Worm (Caenorhabditis elegans) whole organism, L3 larva: ENCODE data around the gene W09H1.1.

Experiments used
- R02D3.7 ChIP-seq: fragments of 150-350 bp; optimal IDR thresholded peaks from 2 replicates; lab custom pipeline; 2014; ENCODE audit warnings: missing biosample characterization, missing genetic modification characterization
- ZK546.5 ChIP-seq: sonication (generic microtip); optimal IDR thresholded peaks from 2 replicates; lab custom pipeline; 2017; ENCODE audit warnings: missing biosample characterization, missing genetic modification characterization
- aly-2 ChIP-seq: fragments of 150-350 bp; optimal IDR thresholded peaks from 2 replicates; lab custom pipeline; 2014; ENCODE audit warnings: missing biosample characterization, missing genetic modification characterization
- ama-1 ChIP-seq: fragments of 150-350 bp; optimal IDR thresholded peaks from 2 replicates; lab custom pipeline; 2018
- ceh-28 ChIP-seq: fragments of 150-350 bp; optimal IDR thresholded peaks from 2 replicates; lab custom pipeline; 2014; ENCODE audit warnings: missing biosample characterization, missing genetic modification reagents, missing genetic modification characterization
- ceh-82 ChIP-seq: fragments of 150-350 bp; optimal IDR thresholded peaks from 2 replicates; lab custom pipeline; 2014; ENCODE audit warnings: missing biosample characterization, missing genetic modification characterization
- ceh-9 ChIP-seq: sonication (generic microtip); optimal IDR thresholded peaks from 2 replicates; lab custom pipeline; 2018; ENCODE audit warnings: missing biosample characterization, missing genetic modification characterization
- egl-27 ChIP-seq: sonication (generic microtip); optimal IDR thresholded peaks from 4 replicates; lab custom pipeline; 2017; ENCODE audit warnings: missing biosample characterization, missing genetic modification reagents, missing genetic modification characterization
- egl-5 ChIP-seq: fragments of 150-350 bp; optimal IDR thresholded peaks from 2 replicates; lab custom pipeline; 2017; ENCODE audit warnings: missing biosample characterization, missing genetic modification reagents, missing genetic modification characterization, inconsistent platforms
- elt-1 ChIP-seq: fragments of 150-350 bp; optimal IDR thresholded peaks from 2 replicates; lab custom pipeline; 2014; ENCODE audit warnings: missing biosample characterization, missing genetic modification characterization
- elt-2 ChIP-seq: sonication (generic microtip); optimal IDR thresholded peaks from 2 replicates; lab custom pipeline; 2016; ENCODE audit warnings: missing genetic modification reagents, mild to moderate bottlenecking, missing genetic modification characterization, missing compliant biosample characterization
- elt-3 ChIP-seq, 3 experiments: fragments of 150-350 bp in 1 of 3; sonication (generic microtip) in 2 of 3; optimal IDR thresholded peaks; 2 replicates in 2 of 3; 4 replicates in 1 of 3; lab custom pipeline; 2014 to 2017; ENCODE audit warnings: missing biosample characterization in 3 of 3, missing genetic modification characterization in 3 of 3
- fkh-10 ChIP-seq: sonication (generic microtip); optimal IDR thresholded peaks from 2 replicates; lab custom pipeline; 2017; ENCODE audit warnings: missing biosample characterization, missing genetic modification reagents, missing genetic modification characterization
- hmg-11 ChIP-seq: sonication (generic microtip); optimal IDR thresholded peaks from 2 replicates; lab custom pipeline; 2016; ENCODE audit warnings: missing genetic modification characterization, missing compliant biosample characterization
- jun-1 ChIP-seq: fragments of 150-350 bp; optimal IDR thresholded peaks from 2 replicates; lab custom pipeline; 2014; ENCODE audit warnings: missing biosample characterization, missing genetic modification reagents, missing genetic modification characterization
- lin-15B ChIP-seq: fragments of 150-350 bp; optimal IDR thresholded peaks from 2 replicates; lab custom pipeline; 2014; ENCODE audit warnings: missing biosample characterization, missing genetic modification characterization
- lin-39 ChIP-seq: fragments of 150-350 bp; optimal IDR thresholded peaks from 2 replicates; lab custom pipeline; 2018; ENCODE audit warnings: missing biosample characterization, missing genetic modification reagents, missing genetic modification characterization
- mdl-1 ChIP-seq: fragments of 150-350 bp; optimal IDR thresholded peaks from 2 replicates; lab custom pipeline; 2014; ENCODE audit warnings: missing biosample characterization, missing genetic modification characterization
- nfya-1 ChIP-seq: sonication (generic microtip); optimal IDR thresholded peaks from 2 replicates; lab custom pipeline; 2017; ENCODE audit warnings: missing genetic modification characterization, mild to moderate bottlenecking, missing compliant biosample characterization, antibody characterized with exemption, moderate library complexity; ENCODE audit not compliant: insufficient read depth
- nhr-12 ChIP-seq: fragments of 150-350 bp; optimal IDR thresholded peaks from 2 replicates; lab custom pipeline; 2014; ENCODE audit warnings: missing biosample characterization, missing genetic modification characterization
- nhr-23 ChIP-seq: fragments of 150-350 bp; optimal IDR thresholded peaks from 2 replicates; lab custom pipeline; 2014; ENCODE audit warnings: missing biosample characterization, missing genetic modification reagents, missing genetic modification characterization
- nhr-25 ChIP-seq: sonication (generic microtip); optimal IDR thresholded peaks from 2 replicates; lab custom pipeline; 2017; ENCODE audit warnings: missing biosample characterization, missing genetic modification characterization
- nhr-28 ChIP-seq: fragments of 150-350 bp; optimal IDR thresholded peaks from 2 replicates; lab custom pipeline; 2014; ENCODE audit warnings: missing biosample characterization, missing genetic modification characterization
- nhr-43 ChIP-seq: sonication (generic microtip); optimal IDR thresholded peaks from 2 replicates; lab custom pipeline; 2016; ENCODE audit warnings: mild to moderate bottlenecking, missing genetic modification characterization, missing compliant biosample characterization; ENCODE audit not compliant: poor library complexity, severe bottlenecking
- nhr-67 ChIP-seq: fragments of 150-350 bp; optimal IDR thresholded peaks from 2 replicates; lab custom pipeline; 2014; ENCODE audit warnings: missing biosample characterization, missing genetic modification characterization
- nhr-76 ChIP-seq: fragments of 150-350 bp; sonication (generic microtip); optimal IDR thresholded peaks from 5 replicates; lab custom pipeline; 2014; ENCODE audit warnings: missing biosample characterization, missing genetic modification characterization
- nhr-77 ChIP-seq: fragments of 150-350 bp; optimal IDR thresholded peaks from 2 replicates; lab custom pipeline; 2014; ENCODE audit warnings: missing biosample characterization, missing genetic modification characterization
- pha-4 ChIP-seq: fragments of 150-350 bp; optimal IDR thresholded peaks from 2 replicates; lab custom pipeline; 2014; ENCODE audit warnings: missing biosample characterization, missing genetic modification reagents, missing genetic modification characterization
- pqm-1 ChIP-seq: fragments of 150-350 bp; optimal IDR thresholded peaks from 2 replicates; lab custom pipeline; 2017; ENCODE audit warnings: missing biosample characterization, missing genetic modification characterization, inconsistent platforms
- sea-2 ChIP-seq: fragments of 150-350 bp; sonication (generic microtip); optimal IDR thresholded peaks from 4 replicates; lab custom pipeline; 2014; ENCODE audit warnings: missing biosample characterization, missing genetic modification reagents, missing genetic modification characterization
- skn-1 ChIP-seq: fragments of 150-350 bp; optimal IDR thresholded peaks from 2 replicates; lab custom pipeline; 2014; ENCODE audit warnings: missing biosample characterization, missing genetic modification characterization
- snpc-4 ChIP-seq: fragments of 150-350 bp; optimal IDR thresholded peaks from 2 replicates; lab custom pipeline; 2014; ENCODE audit warnings: missing biosample characterization, missing genetic modification characterization
- tbx-2 ChIP-seq: sonication (generic microtip); optimal IDR thresholded peaks from 2 replicates; lab custom pipeline; 2016; ENCODE audit warnings: mild to moderate bottlenecking, missing genetic modification characterization, missing compliant biosample characterization
- unc-39 ChIP-seq: sonication (generic microtip); optimal IDR thresholded peaks from 4 replicates; lab custom pipeline; 2017; ENCODE audit warnings: missing biosample characterization, missing genetic modification characterization
- unc-62 ChIP-seq: fragments of 150-350 bp; sonication (generic microtip); optimal IDR thresholded peaks from 4 replicates; lab custom pipeline; 2014; ENCODE audit warnings: missing biosample characterization, missing genetic modification reagents, missing genetic modification characterization
- ztf-11 ChIP-seq: fragments of 150-350 bp; optimal IDR thresholded peaks from 2 replicates; lab custom pipeline; 2014; ENCODE audit warnings: missing biosample characterization, missing genetic modification characterization
- ztf-4 ChIP-seq: fragments of 150-350 bp; optimal IDR thresholded peaks from 2 replicates; lab custom pipeline; 2014; ENCODE audit warnings: missing biosample characterization, missing genetic modification characterization

Gene W09H1.1

ce11 chrII:13195163-13195562 is 13.8 kb upstream of the W09H1.1 start, which contains the start of gene lec-1 (continued):
- no peak for TF ChIP-seq nhr-43 (tag; lab: Kevin White, UChicago)
- no peak for TF ChIP-seq egl-27 (tag; lab: Kevin White, UChicago)
- peak; percentile 6 for TF ChIP-seq snpc-4 (tag; lab: Kevin White, UChicago)
- TF ChIP-seq ztf-4 (tag; lab: Kevin White, UChicago): no peak
- TF ChIP-seq lin-15B (tag; lab: Kevin White, UChicago): peak; percentile 12
- TF ChIP-seq jun-1 (tag; lab: Kevin White, UChicago): no peak
- no peak for TF ChIP-seq nhr-77 (tag; lab: Kevin White, UChicago)
- no peak for TF ChIP-seq ztf-11 (tag; lab: Kevin White, UChicago)
- TF ChIP-seq unc-39: no peak
- no peak for TF ChIP-seq ZK546.5 (tag; lab: Kevin White, UChicago)
- TF ChIP-seq ceh-82 (tag; lab: Kevin White, UChicago): no peak
- no peak for TF ChIP-seq R02D3.7 (tag; lab: Kevin White, UChicago)
- TF ChIP-seq tbx-2 (tag; lab: Kevin White, UChicago): no peak
- TF ChIP-seq sea-2: no peak
- TF ChIP-seq pqm-1 (tag; lab: Kevin White, UChicago): peak; percentile 67
- TF ChIP-seq fkh-10 (GFP tag; lab: Kevin White, UChicago): peak; percentile 35
- TF ChIP-seq aly-2: no peak
- peak; percentile 74 for TF ChIP-seq nfya-1 (tag; lab: Kevin White, UChicago)
- TF ChIP-seq nhr-67 (tag; lab: Kevin White, UChicago): no peak
- TF ChIP-seq, all 47 proteins: peak for 13

- TF ChIP-seq pha-4 (tag; lab: Kevin White, UChicago) (no peak), ztf-11 (tag; lab: Kevin White, UChicago) (no peak), nhr-76 (tag; lab: Kevin White, UChicago) (no peak), ZK546.5 (tag; lab: Kevin White, UChicago) (no peak), nhr-28 (tag; lab: Kevin White, UChicago) (no peak), sea-2 (no peak)
Observed at ce11 chrII:13193563-13194103, 12.3 kb upstream of the W09H1.1 start.

ce11 chrII:13190412-13190811 is 9.0 kb upstream of the W09H1.1 start:
- TF ChIP-seq ceh-28 (tag; lab: Kevin White, UChicago) (no peak), pqm-1 (tag; lab: Kevin White, UChicago) (peak; percentile 58), nhr-25 (no peak), ceh-9 (tag; lab: Kevin White, UChicago) (no peak), snpc-4 (tag; lab: Kevin White, UChicago) (no peak), nfya-1 (tag; lab: Kevin White, UChicago) (no peak), pha-4 (tag; lab: Kevin White, UChicago) (peak; percentile 37), elt-2 (peak; percentile 70)

DNA sequence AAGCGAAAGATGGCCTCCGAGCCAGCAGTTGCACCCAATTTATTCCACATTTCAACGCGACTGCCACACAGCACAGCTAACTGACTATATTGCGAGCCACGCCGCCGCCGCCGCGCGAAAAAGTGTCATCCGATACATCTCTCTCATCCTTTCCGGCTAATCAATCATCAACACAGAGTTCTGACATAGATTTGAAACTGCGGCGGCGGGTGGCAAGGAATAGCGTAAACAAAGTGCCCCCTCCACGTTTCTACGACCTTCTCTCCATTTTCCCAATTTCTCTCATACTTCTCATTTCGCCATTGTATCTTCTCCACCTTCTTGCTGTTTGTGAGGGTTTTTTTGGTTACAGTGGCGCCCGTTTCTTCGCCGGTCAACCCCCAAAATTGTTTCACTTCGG is 8.0 kb upstream of the W09H1.1 start:
- TF ChIP-seq ztf-4 (tag; lab: Kevin White, UChicago): no peak
- TF ChIP-seq unc-62: peak; percentile 70
- no peak for TF ChIP-seq ceh-28 (tag; lab: Kevin White, UChicago)
- peak; percentile 14 for TF ChIP-seq lin-15B (tag; lab: Kevin White, UChicago)
- TF ChIP-seq nhr-23 (tag; lab: Kevin White, UChicago): no peak
- TF ChIP-seq nhr-12 (tag; lab: Kevin White, UChicago): no peak
- TF ChIP-seq egl-27 (tag; lab: Kevin White, UChicago): no peak
- peak; percentile 8 for TF ChIP-seq snpc-4 (tag; lab: Kevin White, UChicago)
- TF ChIP-seq pha-4 (tag; lab: Kevin White, UChicago): peak; percentile 79
- no peak for TF ChIP-seq aly-2
- peak; percentile 35 for TF ChIP-seq hmg-11
- no peak for TF ChIP-seq nhr-77 (tag; lab: Kevin White, UChicago)
- TF ChIP-seq nhr-25: peak; percentile 61
- TF ChIP-seq ZK546.5 (tag; lab: Kevin White, UChicago): no peak
- no peak for TF ChIP-seq ceh-9 (tag; lab: Kevin White, UChicago)
- TF ChIP-seq nhr-28 (tag; lab: Kevin White, UChicago): no peak
- TF ChIP-seq egl-5 (tag; lab: Kevin White, UChicago): peak; percentile 7
- no peak for TF ChIP-seq elt-1
- no peak for TF ChIP-seq elt-3 (tag; optimal IDR thresholded peaks at IDR 0.05; lab: Kevin White, UChicago)
- no peak for TF ChIP-seq skn-1 (tag; lab: Kevin White, UChicago)
- no peak for TF ChIP-seq mdl-1 (tag; lab: Kevin White, UChicago)
- TF ChIP-seq lin-39: peak; percentile 86
- TF ChIP-seq ama-1: no peak
- no peak for TF ChIP-seq nfya-1 (tag; lab: Kevin White, UChicago)
